Fruit fly (Drosophila melanogaster): Measurements from ENCODE around the gene frm.

Gene frm

dm6 chr3L:5542772-5543371 is 8.1 kb downstream of the frm start:
- no peak for TF ChIP-seq Myc (optimal IDR thresholded peaks at IDR 0.05)
- TF ChIP-seq ttk (optimal IDR thresholded peaks at IDR 0.05), result no peak
- no peak for TF ChIP-seq Sin3A (optimal IDR thresholded peaks at IDR 0.05)
- TF ChIP-seq insv (optimal IDR thresholded peaks at IDR 0.05), result no peak
- no peak for TF ChIP-seq psq (optimal IDR thresholded peaks at IDR 0.05)
- no peak for TF ChIP-seq h (optimal IDR thresholded peaks at IDR 0.05)

- no peak for TF ChIP-seq ttk (optimal IDR thresholded peaks at IDR 0.05)
- no peak for TF ChIP-seq h (optimal IDR thresholded peaks at IDR 0.05)
- TF ChIP-seq psq (optimal IDR thresholded peaks at IDR 0.05), result no peak
- TF ChIP-seq insv (optimal IDR thresholded peaks at IDR 0.05), result no peak
These were observed 10.2 kb downstream of the frm start for dm6 chr3L:5540637-5541241.

- TF ChIP-seq h (optimal IDR thresholded peaks at IDR 0.05) (no peak), Sin3A (optimal IDR thresholded peaks at IDR 0.05) (no peak), ttk (optimal IDR thresholded peaks at IDR 0.05) (no peak), Myc (optimal IDR thresholded peaks at IDR 0.05) (no peak), insv (optimal IDR thresholded peaks at IDR 0.05) (no peak), psq (optimal IDR thresholded peaks at IDR 0.05) (no peak)
These were observed 15.3 kb downstream of the frm start, which contains the start of gene CG13285 for dm6 chr3L:5535659-5536058. CG13285 (minus strand) TSS chr3L:5535759.

- TF ChIP-seq Sin3A (optimal IDR thresholded peaks at IDR 0.05) (no peak), Myc (optimal IDR thresholded peaks at IDR 0.05) (no peak), ttk (optimal IDR thresholded peaks at IDR 0.05) (no peak), insv (optimal IDR thresholded peaks at IDR 0.05) (no peak), psq (optimal IDR thresholded peaks at IDR 0.05) (no peak), h (optimal IDR thresholded peaks at IDR 0.05) (no peak)
These were observed 16.7 kb downstream of the frm start for dm6 chr3L:5534253-5534652.

dm6 chr3L:5529241-5529640 is 21.7 kb downstream of the frm start, which contains the start of gene Lkr:
Lkr (minus strand) TSS chr3L:5529341.
- TF ChIP-seq ttk (optimal IDR thresholded peaks at IDR 0.05), result no peak
- TF ChIP-seq Myc (optimal IDR thresholded peaks at IDR 0.05), result no peak
- no peak for TF ChIP-seq Sin3A (optimal IDR thresholded peaks at IDR 0.05)

DNA sequence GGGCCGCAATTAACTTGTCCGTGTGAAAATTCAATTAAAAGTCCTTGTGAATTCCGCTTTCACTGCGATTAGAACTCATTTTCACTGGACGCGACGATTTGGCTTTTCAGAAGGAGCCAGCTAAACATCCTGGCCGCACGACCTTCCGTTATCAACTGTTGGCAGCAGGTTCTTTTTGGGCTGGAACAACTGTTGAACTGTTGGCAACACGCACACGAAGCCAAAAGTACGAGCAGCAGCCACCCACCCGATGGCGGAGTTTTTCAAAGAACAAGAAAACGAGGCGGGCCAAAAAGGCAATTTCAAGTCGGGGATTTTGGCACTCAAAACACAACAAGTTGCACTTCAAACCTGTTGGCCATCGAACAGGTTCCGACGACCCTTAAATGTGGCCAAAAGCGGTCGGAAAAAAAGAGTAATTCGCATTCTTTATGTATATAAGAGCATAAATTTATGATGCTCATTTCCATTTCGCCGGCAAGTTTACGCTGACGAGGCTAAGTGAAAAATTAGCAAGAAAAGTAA is 28.0 kb downstream of the frm start:
- TF ChIP-seq psq (optimal IDR thresholded peaks at IDR 0.05) (no peak), Myc (optimal IDR thresholded peaks at IDR 0.05) (no peak), insv (optimal IDR thresholded peaks at IDR 0.05) (no peak), Sin3A (optimal IDR thresholded peaks at IDR 0.05) (no peak), ttk (optimal IDR thresholded peaks at IDR 0.05) (no peak), h (optimal IDR thresholded peaks at IDR 0.05) (no peak)

DNA sequence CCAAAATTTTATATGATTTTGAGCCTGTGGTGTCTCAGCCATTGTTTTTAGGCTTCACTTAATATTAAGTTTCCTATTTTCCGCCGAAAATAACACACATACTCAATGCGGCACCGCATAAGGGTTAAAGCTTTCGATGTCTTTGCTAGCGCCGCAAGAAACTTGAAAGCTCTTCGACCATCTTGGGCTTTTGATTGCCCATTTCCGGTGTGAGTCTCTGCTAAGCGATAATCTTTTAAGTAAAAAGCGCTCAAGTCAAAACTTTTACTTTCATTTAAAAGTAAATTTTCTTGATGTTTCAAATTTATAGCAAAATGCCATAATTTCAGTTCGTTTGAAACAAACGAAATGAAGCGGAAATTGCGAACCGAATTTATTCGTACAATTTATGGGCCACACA is 39.0 kb downstream of the frm start:
- TF ChIP-seq Myc (optimal IDR thresholded peaks at IDR 0.05) (no peak), Sin3A (optimal IDR thresholded peaks at IDR 0.05) (no peak), insv (optimal IDR thresholded peaks at IDR 0.05) (no peak), h (optimal IDR thresholded peaks at IDR 0.05) (no peak), psq (optimal IDR thresholded peaks at IDR 0.05) (no peak), ttk (optimal IDR thresholded peaks at IDR 0.05) (no peak)

- TF ChIP-seq psq (optimal IDR thresholded peaks at IDR 0.05), result no peak
- TF ChIP-seq Myc (optimal IDR thresholded peaks at IDR 0.05), result no peak
- TF ChIP-seq ttk (optimal IDR thresholded peaks at IDR 0.05), result no peak
- TF ChIP-seq Sin3A (optimal IDR thresholded peaks at IDR 0.05), result no peak
- no peak for TF ChIP-seq h (optimal IDR thresholded peaks at IDR 0.05)
- no peak for TF ChIP-seq insv (optimal IDR thresholded peaks at IDR 0.05)
These were observed 40.2 kb downstream of the frm start, which contains the start of gene CG34342 for dm6 chr3L:5510760-5511159. CG34342 (minus strand) TSS chr3L:5510860.

DNA sequence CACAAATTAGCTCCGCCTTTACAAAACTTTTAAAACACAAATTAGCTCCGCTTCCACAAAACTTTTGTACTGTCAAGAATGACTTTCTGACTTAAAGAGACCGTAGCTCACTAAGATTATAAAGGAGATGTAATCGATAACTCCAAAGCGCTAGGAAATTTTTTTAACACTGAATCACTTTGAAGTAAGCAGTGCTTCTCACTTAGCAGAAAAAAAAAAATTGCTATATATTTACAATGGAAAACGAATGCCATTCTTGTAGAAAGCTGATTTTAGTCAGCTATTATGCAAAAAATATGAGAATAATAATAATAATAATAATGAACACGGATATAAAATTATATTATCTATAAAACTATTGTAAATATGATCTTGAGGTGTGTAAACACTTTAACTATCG is 52.1 kb downstream of the frm start, which contains the start of gene blanks:
TSS of gene blanks (minus strand) at position 101 of the 400 bp plus-strand sequence.
- no peak for TF ChIP-seq Myc (optimal IDR thresholded peaks at IDR 0.05)

All from Kc167 (cell line).